Worm (Caenorhabditis elegans) whole organism, midembryonic: Measurements from ENCODE around the gene ets-7.

ENCODE experiments used
- T22C8.4 ChIP-seq: fragments of 200-800 bp; sonication (Bioruptor generic); IDR thresholded peaks from 2 replicates; pipeline ENCODE4 v1.3.6; 2022; ENCODE audit warnings: missing genetic modification characterization, missing compliant biosample characterization
- flt-1 ChIP-seq: fragments of 200-800 bp; sonication (Bioruptor generic); IDR thresholded peaks from 2 replicates; pipeline ENCODE4 v1.3.6; 2022; ENCODE audit warnings: missing genetic modification characterization, missing compliant biosample characterization
- ref-1 ChIP-seq: fragments of 200-800 bp; sonication (Bioruptor generic); conservative IDR thresholded peaks from 2 replicates; pipeline ENCODE4 v1.3.6; 2022; ENCODE audit warnings: missing genetic modification reagents, missing genetic modification characterization, missing compliant biosample characterization
- tab-1 ChIP-seq: fragments of 200-800 bp; sonication (Bioruptor generic); IDR thresholded peaks from 2 replicates; pipeline ENCODE4 v1.3.6; 2022; ENCODE audit warnings: missing genetic modification characterization, missing compliant biosample characterization
- ztf-23 ChIP-seq: fragments of 200-800 bp; sonication (Bioruptor generic); IDR thresholded peaks from 2 replicates; pipeline ENCODE4 v1.3.6; 2022; ENCODE audit warnings: missing genetic modification reagents, missing genetic modification characterization, missing compliant biosample characterization
- ztf-29 ChIP-seq: fragments of 200-800 bp; sonication (Bioruptor generic); IDR thresholded peaks from 2 replicates; pipeline ENCODE4 v1.3.6; 2022; ENCODE audit warnings: missing genetic modification reagents, missing genetic modification characterization, missing compliant biosample characterization

DNA sequence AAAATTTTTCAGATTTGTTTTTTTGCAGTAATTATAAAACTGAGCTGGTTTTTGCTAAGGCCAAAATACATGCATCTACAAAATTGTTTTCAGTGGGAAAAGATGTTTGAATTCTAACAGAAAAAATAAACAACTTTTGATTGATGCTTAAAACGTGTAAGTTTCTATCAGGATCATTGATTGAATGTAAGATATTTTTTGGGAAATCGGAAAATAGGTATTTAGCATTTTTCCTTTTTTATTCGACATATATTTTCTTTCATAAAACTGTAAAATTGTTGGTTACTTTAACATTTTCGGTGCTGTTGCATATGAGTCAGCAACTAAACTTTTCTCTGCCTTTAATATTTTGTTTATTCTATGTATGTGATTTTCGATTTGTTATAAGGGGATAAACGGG is 34.1 kb downstream of the ets-7 start, which contains the start of gene C54F6.20:
- no peak for TF ChIP-seq ref-1
- TF ChIP-seq flt-1 (GFP tag; lab: Robert Waterston, UW) = no peak
- TF ChIP-seq tab-1 = no peak
- no peak for TF ChIP-seq ztf-29 (GFP tag; lab: Robert Waterston, UW)
- TF ChIP-seq T22C8.4 = no peak
- no peak for TF ChIP-seq ztf-23 (GFP tag; lab: Robert Waterston, UW)
